Fruit fly (Drosophila melanogaster): Measurements from ENCODE around the gene CG5478.

Gene CG5478

DNA sequence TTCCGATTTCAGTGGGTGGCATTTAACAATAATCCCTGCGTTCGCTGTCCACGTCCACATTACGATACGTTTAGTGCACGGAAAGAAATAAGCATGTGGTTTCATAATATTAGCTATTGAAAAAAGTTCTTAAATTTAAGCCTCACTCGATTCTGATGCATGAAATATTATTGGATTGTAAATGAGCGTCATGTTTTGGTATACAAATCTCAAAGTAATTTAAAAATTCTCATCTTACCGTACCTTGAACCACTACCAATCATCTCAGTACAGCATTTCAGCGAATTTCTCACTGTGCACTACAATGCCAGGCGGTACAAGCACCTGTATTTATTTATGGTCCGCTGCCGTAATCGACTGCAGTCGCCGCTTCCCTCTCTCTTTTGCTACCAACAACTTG, 40.7 kb upstream of the CG5478 start (continued):
- TF ChIP-seq CG1603 (tag; optimal IDR thresholded peaks at IDR 0.05) (peak; percentile 87), gem (tag; optimal IDR thresholded peaks at IDR 0.05) (peak; percentile 91), Med (GFP tag) (peak; percentile 94), ems (GFP tag; optimal IDR thresholded peaks at IDR 0.05) (peak; percentile 47), otp (GFP tag; IDR thresholded peaks at IDR 0.05) (no peak), CG3163 (GFP tag; optimal IDR thresholded peaks at IDR 0.05) (no peak), CG10565 (GFP tag; optimal IDR thresholded peaks at IDR 0.05) (no peak), bsh (GFP tag; optimal IDR thresholded peaks at IDR 0.05) (peak; percentile 76 to 84), Sry-δ (GFP tag; optimal IDR thresholded peaks at IDR 0.05) (peak; percentile 25), phol (tag; optimal IDR thresholded peaks at IDR 0.05) (peak; percentile 87), Bdp1 (GFP tag; optimal IDR thresholded peaks at IDR 0.05) (peak; percentile 45), CG10209 (GFP tag; optimal IDR thresholded peaks at IDR 0.05) (peak; percentile 86), sc (optimal IDR thresholded peaks at IDR 0.05) (no peak), sc (GFP tag; optimal IDR thresholded peaks at IDR 0.05) (peak; percentile 57), grn (GFP tag; optimal IDR thresholded peaks at IDR 0.05) (no peak), Hr3 (GFP tag; optimal IDR thresholded peaks at IDR 0.05) (peak; percentile 82), CG30020 (tag; optimal IDR thresholded peaks at IDR 0.05) (no peak), YL-1 (GFP tag; optimal IDR thresholded peaks at IDR 0.05) (no peak), D19A (tag; optimal IDR thresholded peaks at IDR 0.05) (peak; percentile 80), CG14710 (tag; optimal IDR thresholded peaks at IDR 0.05) (peak; percentile 55), BtbVII (GFP tag; optimal IDR thresholded peaks at IDR 0.05) (peak; percentile 75), run (tag; optimal IDR thresholded peaks at IDR 0.05) (peak; percentile 61), disco-r (GFP tag; optimal IDR thresholded peaks at IDR 0.05) (peak; percentile 50), Doc3 (GFP tag; IDR thresholded peaks at IDR 0.05; ENCODE audit: partially characterized antibody) (no peak), sisA (GFP tag; IDR thresholded peaks at IDR 0.05) (no peak), CG6683 (GFP tag; optimal IDR thresholded peaks at IDR 0.05) (peak; percentile 50), Dp (GFP tag; optimal IDR thresholded peaks at IDR 0.05) (no peak), ac (GFP tag; optimal IDR thresholded peaks at IDR 0.05) (peak; percentile 38), NC2α (GFP tag; optimal IDR thresholded peaks at IDR 0.05) (peak; percentile 2), CG5245 (GFP tag; optimal IDR thresholded peaks at IDR 0.05) (peak; percentile 76), salm (tag; optimal IDR thresholded peaks at IDR 0.05) (peak; percentile 76), CG10654 (GFP tag; optimal IDR thresholded peaks at IDR 0.05) (peak; percentile 73), zfh2 (GFP tag; optimal IDR thresholded peaks at IDR 0.05) (peak; percentile 63), CG2129 (GFP tag; IDR thresholded peaks at IDR 0.05; ENCODE audit: partially characterized antibody) (no peak), vfl (GFP tag; optimal IDR thresholded peaks at IDR 0.05) (peak; percentile 32), grau (tag; optimal IDR thresholded peaks at IDR 0.05) (peak; percentile 88), CG11723 (GFP tag; optimal IDR thresholded peaks at IDR 0.05) (peak; percentile 59), btn (GFP tag; optimal IDR thresholded peaks at IDR 0.05) (peak; percentile 75), TFAM (GFP tag; optimal IDR thresholded peaks at IDR 0.05) (no peak), CG31224 (GFP tag; IDR thresholded peaks at IDR 0.05) (no peak), slp2 (GFP tag; optimal IDR thresholded peaks at IDR 0.05) (peak; percentile 71), CG32772 (GFP tag; IDR thresholded peaks at IDR 0.05) (no peak), CG5953 (GFP tag; IDR thresholded peaks at IDR 0.05) (no peak), CG4424 (GFP tag; optimal IDR thresholded peaks at IDR 0.05) (peak; percentile 83), Fer3 (tag; optimal IDR thresholded peaks at IDR 0.05) (peak; percentile 85), CG12744 (GFP tag; optimal IDR thresholded peaks at IDR 0.05) (peak; percentile 51), hkb (optimal IDR thresholded peaks at IDR 0.05) (no peak), hkb (GFP tag; IDR thresholded peaks at IDR 0.05) (no peak), Tbp (GFP tag; optimal IDR thresholded peaks at IDR 0.05) (no peak), Hmr (GFP tag; optimal IDR thresholded peaks at IDR 0.05) (peak; percentile 75), CG30403 (GFP tag; optimal IDR thresholded peaks at IDR 0.05) (peak; percentile 90), E2f1 (GFP tag; IDR thresholded peaks at IDR 0.05) (no peak)

Measured in whole organism, embryonic.